Worm (Caenorhabditis elegans): ENCODE measurements around the gene srh-288.

srh-288 gene

ce11 chrV:17746959-17747358 is 48.6 kb downstream of the srh-288 start, which contains the start of gene twk-36:
Gene twk-36, minus strand, starts transcription at chrV:17747059.
- TF ChIP-seq ztf-23 (GFP tag; IDR thresholded peaks at IDR 0.05) = no peak
- TF ChIP-seq ztf-29 (GFP tag; IDR thresholded peaks at IDR 0.05) = no peak
- TF ChIP-seq tab-1 (GFP tag; IDR thresholded peaks at IDR 0.05) = no peak
- TF ChIP-seq ref-1 (GFP tag; conservative IDR thresholded peaks at IDR 0.05) = no peak
- no peak for TF ChIP-seq cog-1 (tag; optimal IDR thresholded peaks at IDR 0.05)
- no peak for TF ChIP-seq T22C8.4 (GFP tag; IDR thresholded peaks at IDR 0.05)
